Fruit fly (Drosophila melanogaster): ENCODE data around the gene CG18577.

The CG18577 gene

DNA sequence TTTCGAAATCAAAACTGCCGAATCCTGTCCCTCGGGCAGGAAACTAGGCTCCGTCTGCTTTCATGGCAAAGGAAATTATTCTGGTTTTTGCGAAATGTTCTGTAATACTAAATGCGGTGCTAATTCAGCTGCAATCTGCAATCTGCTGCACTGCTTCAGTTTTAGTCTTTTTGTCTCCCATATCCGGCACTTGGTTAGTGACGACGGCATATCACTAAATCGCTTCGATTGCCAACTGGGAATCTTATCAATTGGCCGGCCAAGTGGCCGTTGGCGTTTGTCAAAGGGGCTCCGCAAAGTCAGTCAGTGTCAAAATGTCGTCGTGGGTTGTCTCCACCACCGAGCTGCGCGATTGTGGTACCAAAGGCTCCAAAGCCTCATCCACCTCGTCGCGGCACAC is at the start of gene CG18577:
CG18577 (plus strand) TSS at position 301 of the 400 bp plus-strand sequence.
- TF ChIP-seq noc (tag; optimal IDR thresholded peaks at IDR 0.05) = no peak

dm6 chr3R:11153799-11154273 is 42.1 kb upstream of the CG18577 start, which contains the start of gene Ugt302K1:
Ugt302K1 (minus strand) TSS chr3R:11153849.
- TF ChIP-seq noc (tag; optimal IDR thresholded peaks at IDR 0.05) = no peak

DNA sequence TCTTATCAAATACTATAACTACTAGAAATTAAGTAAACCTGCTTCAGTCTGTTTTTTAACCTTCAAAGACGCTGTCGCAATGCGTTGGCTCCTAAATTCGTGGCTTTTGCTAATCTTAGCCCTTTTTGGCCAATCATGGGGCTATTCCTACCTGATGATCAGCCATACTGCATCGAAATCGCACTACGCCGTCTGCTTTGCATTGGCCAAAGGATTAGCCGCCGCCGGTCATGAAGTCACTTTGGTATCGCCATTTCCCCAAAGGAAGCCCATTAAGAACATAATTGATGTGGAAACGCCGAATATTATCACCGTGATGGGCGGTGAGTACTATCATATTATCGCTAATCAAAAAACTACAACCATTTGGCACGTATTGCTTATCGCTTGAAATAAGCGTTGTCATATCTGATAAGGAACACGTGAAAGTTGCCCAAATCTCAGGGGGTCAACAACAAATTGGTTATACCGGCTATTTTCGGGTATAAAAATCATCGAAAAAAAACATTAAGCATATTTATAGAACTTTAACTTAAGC is 41.2 kb upstream of the CG18577 start, which contains the start of gene Ugt302E1:
Ugt302E1 (plus strand) TSS at position 51 of the 538 bp plus-strand sequence.
- TF ChIP-seq noc (tag; optimal IDR thresholded peaks at IDR 0.05) = no peak

DNA sequence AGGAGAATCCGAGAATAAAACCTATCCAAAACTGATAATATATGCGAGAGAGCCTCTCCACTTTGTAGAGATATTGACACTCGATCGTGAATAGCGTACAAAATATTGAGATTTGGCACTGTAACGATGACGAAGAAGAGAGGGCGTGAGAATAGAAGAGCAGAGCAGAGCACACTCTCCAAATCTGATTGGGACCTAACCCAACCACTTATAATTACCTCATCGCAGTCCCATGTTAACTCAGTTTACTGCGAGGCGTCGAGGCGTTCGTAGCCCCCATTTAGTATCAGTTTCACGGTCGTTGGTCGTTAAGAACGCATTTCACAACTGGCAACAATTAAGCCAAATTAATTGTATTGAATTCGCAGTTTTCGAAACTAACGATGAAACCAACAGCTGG is 39.0 kb upstream of the CG18577 start, which contains the start of gene Ugt302C1:
Ugt302C1 (plus strand) TSS at position 241 of the 400 bp plus-strand sequence.
- peak; percentile 1 for TF ChIP-seq noc (tag; optimal IDR thresholded peaks at IDR 0.05)

dm6 chr3R:11160907-11161306 is 35.0 kb upstream of the CG18577 start, which contains the start of gene CG4757:
CG4757 (plus strand) TSS chr3R:11161207.
- no peak for TF ChIP-seq noc (tag; optimal IDR thresholded peaks at IDR 0.05)

dm6 chr3R:11165974-11166373 is 29.9 kb upstream of the CG18577 start, which contains the start of gene Ugt35E1:
Ugt35E1 (minus strand) TSS chr3R:11166074.
- no peak for TF ChIP-seq noc (tag; optimal IDR thresholded peaks at IDR 0.05)

dm6 chr3R:11167931-11168465 is 27.9 kb upstream of the CG18577 start, which contains the start of gene Ugt35E2:
Ugt35E2 (minus strand) TSS chr3R:11167981.
- TF ChIP-seq noc (tag; optimal IDR thresholded peaks at IDR 0.05) = no peak

- no peak for TF ChIP-seq noc (tag; optimal IDR thresholded peaks at IDR 0.05)
Observed at dm6 chr3R:11170146-11170545, 25.7 kb upstream of the CG18577 start, which contains the start of gene Ugt35B1. Ugt35B1 (minus strand) TSS chr3R:11170246.

dm6 chr3R:11172460-11173168 is 23.3 kb upstream of the CG18577 start, which contains the start of gene Ugt35A1:
Ugt35A1 (minus strand) TSS chr3R:11172664.
- no peak for TF ChIP-seq noc (tag; optimal IDR thresholded peaks at IDR 0.05)

- TF ChIP-seq noc (tag; optimal IDR thresholded peaks at IDR 0.05) = peak; percentile 37
Observed at dm6 chr3R:11173169-11173506, 22.8 kb upstream of the CG18577 start.

dm6 chr3R:11175308-11175707 is 20.6 kb upstream of the CG18577 start, which contains the start of the genes Ugt304A1 and Ugt303A1:
Ugt304A1 (minus strand) TSS chr3R:11175408.
Ugt303A1 (plus strand) TSS chr3R:11175529.
- TF ChIP-seq noc (tag; optimal IDR thresholded peaks at IDR 0.05) = no peak

DNA sequence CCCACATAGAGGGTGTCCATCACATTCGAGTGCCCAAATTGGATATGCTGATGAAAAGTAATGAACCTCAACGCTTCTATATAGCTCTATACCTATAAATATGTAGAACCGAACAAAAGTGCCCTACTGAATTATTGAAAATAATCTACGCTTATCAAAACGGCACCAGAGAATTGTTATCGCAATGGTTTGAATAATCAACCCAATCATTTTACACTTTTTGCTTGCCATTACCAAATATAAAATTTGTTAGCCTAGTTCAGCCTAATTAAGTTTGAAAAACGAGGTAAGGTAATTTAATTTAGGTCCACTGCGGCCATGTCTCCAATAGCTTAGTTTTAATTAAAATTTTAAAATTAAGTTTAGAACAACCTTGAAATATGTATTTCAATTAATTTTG is 20.1 kb upstream of the CG18577 start:
- TF ChIP-seq noc (tag; optimal IDR thresholded peaks at IDR 0.05) = no peak

DNA sequence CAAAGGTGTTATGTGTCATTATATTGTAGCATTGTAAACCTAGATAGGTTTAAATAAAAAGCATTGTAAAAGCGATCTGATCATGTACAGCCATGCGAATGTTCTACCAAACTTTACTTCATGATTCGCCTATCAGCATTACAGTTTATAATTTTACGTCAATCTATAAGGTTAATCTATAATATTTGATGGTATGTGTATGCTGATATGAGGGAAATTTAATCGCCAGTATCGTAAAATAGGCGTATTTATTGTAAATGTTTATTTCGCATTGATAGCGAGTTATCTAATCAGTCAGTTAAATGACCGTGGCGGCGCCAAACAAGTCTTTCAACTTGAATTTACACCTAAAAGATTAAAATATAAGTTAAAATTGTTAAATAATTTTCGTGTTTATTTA is 18.3 kb upstream of the CG18577 start:
- no peak for TF ChIP-seq noc (tag; optimal IDR thresholded peaks at IDR 0.05)

dm6 chr3R:11178300-11178699 is 17.6 kb upstream of the CG18577 start:
- no peak for TF ChIP-seq noc (tag; optimal IDR thresholded peaks at IDR 0.05)

- peak; percentile 98 for TF ChIP-seq noc (tag; optimal IDR thresholded peaks at IDR 0.05)
Observed at dm6 chr3R:11196648-11197388, 926 bp downstream of the CG18577 start.

- no peak for TF ChIP-seq noc (tag; optimal IDR thresholded peaks at IDR 0.05)
Observed at dm6 chr3R:11197389-11197716, 1.5 kb downstream of the CG18577 start, which contains the start of gene cu. cu (plus strand) TSS chr3R:11197592.
